Fruit fly (Drosophila melanogaster) whole organism, embryonic: ENCODE results near the gene CG13385.

Experiments
- Atf-2 ChIP-seq: fragments of 200-800 bp; sonication (Bioruptor generic); optimal IDR thresholded peaks from 2 replicates; lab custom pipeline; 2016; ENCODE audit warnings: missing biosample characterization, missing genetic modification characterization
- CG15011 ChIP-seq: fragments of 200-800 bp; sonication (Bioruptor generic); optimal IDR thresholded peaks from 3 replicates; lab custom pipeline; 2018; ENCODE audit warnings: missing biosample characterization, mild to moderate bottlenecking, missing genetic modification characterization
- CG15269 ChIP-seq: fragments of 200-800 bp; sonication (Bioruptor generic); optimal IDR thresholded peaks from 2 replicates; lab custom pipeline; 2018; ENCODE audit warnings: missing biosample characterization, mild to moderate bottlenecking, missing genetic modification characterization, moderate library complexity
- CG16863 ChIP-seq: fragments of 200-800 bp; sonication (Bioruptor generic); optimal IDR thresholded peaks from 3 replicates; lab custom pipeline; 2016; ENCODE audit warnings: missing biosample characterization, missing genetic modification characterization
- CG17328 ChIP-seq: fragments of 200-800 bp; sonication (Bioruptor generic); IDR thresholded peaks from 2 replicates; pipeline ENCODE4 v1.3.6; 2022; ENCODE audit warnings: missing biosample characterization, missing genetic modification characterization
- CG17359 ChIP-seq: fragments of 200-800 bp; sonication (Bioruptor generic); optimal IDR thresholded peaks from 3 replicates; lab custom pipeline; 2018; ENCODE audit warnings: missing biosample characterization, mild to moderate bottlenecking, missing genetic modification characterization, moderate library complexity
- CG17385 ChIP-seq: fragments of 200-800 bp; sonication (Bioruptor generic); optimal IDR thresholded peaks from 3 replicates; lab custom pipeline; 2018; ENCODE audit warnings: missing biosample characterization, mild to moderate bottlenecking, missing genetic modification characterization
- CG17568 ChIP-seq: fragments of 200-800 bp; sonication (Bioruptor generic); optimal IDR thresholded peaks from 2 replicates; lab custom pipeline; 2018; ENCODE audit warnings: missing biosample characterization, mild to moderate bottlenecking, missing genetic modification characterization, moderate library complexity
- CG17829 ChIP-seq: fragments of 200-800 bp; optimal IDR thresholded peaks from 2 replicates; lab custom pipeline; 2019; ENCODE audit warnings: missing biosample characterization, mild to moderate bottlenecking, missing genetic modification characterization, moderate library complexity
- CG1832 ChIP-seq: fragments of 200-800 bp; sonication (Bioruptor generic); optimal IDR thresholded peaks from 2 replicates; lab custom pipeline; 2017; ENCODE audit warnings: missing biosample characterization, mild to moderate bottlenecking, missing genetic modification characterization, inconsistent platforms
- CG18764 ChIP-seq: fragments of 200-800 bp; sonication (Bioruptor generic); optimal IDR thresholded peaks from 3 replicates; lab custom pipeline; 2016; ENCODE audit warnings: missing biosample characterization, missing genetic modification characterization
- CG2202 ChIP-seq: fragments of 200-800 bp; sonication (Bioruptor generic); optimal IDR thresholded peaks from 2 replicates; lab custom pipeline; 2018; ENCODE audit warnings: missing biosample characterization, mild to moderate bottlenecking, missing genetic modification characterization
- CG2889 ChIP-seq: fragments of 200-800 bp; sonication (Bioruptor generic); IDR thresholded peaks from 3 replicates; pipeline ENCODE4 v1.3.6; 2022; ENCODE audit warnings: missing biosample characterization, missing genetic modification characterization
- CG31388 ChIP-seq: fragments of 200-800 bp; sonication (Bioruptor generic); optimal IDR thresholded peaks from 2 replicates; lab custom pipeline; 2016; ENCODE audit warnings: missing biosample characterization, missing genetic modification characterization
- CG3281 ChIP-seq: fragments of 200-800 bp; sonication (Bioruptor generic); optimal IDR thresholded peaks from 3 replicates; lab custom pipeline; 2017; ENCODE audit warnings: missing biosample characterization, mild to moderate bottlenecking, missing genetic modification characterization
- CG4424 ChIP-seq: fragments of 200-800 bp; sonication (Bioruptor generic); optimal IDR thresholded peaks from 3 replicates; lab custom pipeline; 2016; ENCODE audit warnings: missing biosample characterization, missing genetic modification characterization
- CG6654 ChIP-seq: fragments of 200-800 bp; sonication (Bioruptor generic); optimal IDR thresholded peaks from 2 replicates; lab custom pipeline; 2017; ENCODE audit warnings: missing biosample characterization, mild to moderate bottlenecking, missing genetic modification characterization
- CG6854 ChIP-seq: fragments of 200-800 bp; sonication (Bioruptor generic); optimal IDR thresholded peaks from 3 replicates; lab custom pipeline; 2017; ENCODE audit warnings: missing biosample characterization, mild to moderate bottlenecking, missing genetic modification characterization
- CG7357 ChIP-seq: fragments of 200-800 bp; sonication (Bioruptor generic); IDR thresholded peaks from 3 replicates; pipeline ENCODE4 v1.3.6; 2022; ENCODE audit warnings: missing biosample characterization, missing genetic modification characterization
- D ChIP-seq, 2 experiments: fragments of 200-800 bp in 1 of 2; fragments of >200 bp in 1 of 2; sonication (Bioruptor generic) in 1 of 2; optimal IDR thresholded peaks; 2 replicates in 1 of 2; 3 replicates in 1 of 2; lab custom pipeline; 2017; ENCODE audit warnings: mild to moderate bottlenecking in 1 of 2, missing biosample characterization in 1 of 2, missing genetic modification characterization in 1 of 2, missing genetic modification reagents in 1 of 2
- Eip74EF ChIP-seq, 2 experiments: fragments of 200-800 bp in 1 of 2; fragments of >200 bp in 1 of 2; sonication (Bioruptor generic) in 1 of 2; optimal IDR thresholded peaks; 2 replicates each; lab custom pipeline; 2017 to 2019; ENCODE audit warnings: missing biosample characterization in 2 of 2, missing genetic modification characterization in 2 of 2, mild to moderate bottlenecking in 1 of 2, moderate library complexity in 1 of 2
- GATAe ChIP-seq: fragments of 200-800 bp; sonication (Bioruptor generic); conservative IDR thresholded peaks from 2 replicates; pipeline ENCODE4 v1.3.6; 2022; ENCODE audit warnings: missing biosample characterization, missing genetic modification characterization
- HLH54F ChIP-seq: fragments of 200-800 bp; sonication (Bioruptor generic); optimal IDR thresholded peaks from 3 replicates; lab custom pipeline; 2016; ENCODE audit warnings: missing biosample characterization, missing genetic modification characterization
- MBD-R2 ChIP-seq: fragments of 200-800 bp; sonication (Bioruptor generic); IDR thresholded peaks from 2 replicates; pipeline ENCODE4 v1.3.6; 2022; ENCODE audit warnings: missing biosample characterization, missing genetic modification characterization
- Nf-YB ChIP-seq: fragments of 200-800 bp; sonication (Bioruptor generic); optimal IDR thresholded peaks from 3 replicates; lab custom pipeline; 2019; ENCODE audit warnings: missing biosample characterization, mild to moderate bottlenecking, missing genetic modification characterization, moderate library complexity
- PHDP ChIP-seq: fragments of 200-800 bp; sonication (Bioruptor generic); optimal IDR thresholded peaks from 3 replicates; lab custom pipeline; 2018; ENCODE audit warnings: missing biosample characterization, mild to moderate bottlenecking, missing genetic modification characterization, moderate library complexity
- Ravus ChIP-seq: fragments of 200-800 bp; sonication (Bioruptor generic); IDR thresholded peaks from 2 replicates; pipeline ENCODE4 v1.3.6; 2022; ENCODE audit warnings: missing biosample characterization, missing genetic modification characterization
- Sox100B ChIP-seq: fragments of 200-800 bp; sonication (Bioruptor generic); optimal IDR thresholded peaks from 3 replicates; lab custom pipeline; 2018; ENCODE audit warnings: missing biosample characterization, mild to moderate bottlenecking, missing genetic modification characterization
- Ssrp ChIP-seq: fragments of 200-800 bp; sonication (Bioruptor generic); optimal IDR thresholded peaks from 2 replicates; lab custom pipeline; 2018; ENCODE audit warnings: missing biosample characterization, mild to moderate bottlenecking, missing genetic modification characterization, moderate library complexity
- ac ChIP-seq: fragments of 200-800 bp; sonication (Bioruptor generic); optimal IDR thresholded peaks from 3 replicates; lab custom pipeline; 2017; ENCODE audit warnings: missing biosample characterization, mild to moderate bottlenecking, missing genetic modification characterization
- bbx ChIP-seq: fragments of 200-800 bp; sonication (Bioruptor generic); IDR thresholded peaks from 2 replicates; pipeline ENCODE4 v1.3.6; 2022; ENCODE audit warnings: missing biosample characterization, missing genetic modification characterization; ENCODE audit not compliant: partially characterized antibody
- btn ChIP-seq: fragments of 200-800 bp; sonication (Bioruptor generic); optimal IDR thresholded peaks from 2 replicates; lab custom pipeline; 2016; ENCODE audit warnings: missing biosample characterization, missing genetic modification characterization
- caup ChIP-seq: fragments of 200-800 bp; sonication (Bioruptor generic); optimal IDR thresholded peaks from 3 replicates; lab custom pipeline; 2017; ENCODE audit warnings: missing biosample characterization, mild to moderate bottlenecking, missing genetic modification characterization, moderate library complexity; ENCODE audit not compliant: severe bottlenecking
- chm ChIP-seq: fragments of 200-800 bp; sonication (Bioruptor generic); IDR thresholded peaks from 2 replicates; pipeline ENCODE4 v1.3.6; 2022; ENCODE audit warnings: missing biosample characterization, missing genetic modification characterization
- chn ChIP-seq: fragments of 200-800 bp; sonication (Bioruptor generic); optimal IDR thresholded peaks from 2 replicates; lab custom pipeline; 2016; ENCODE audit warnings: missing biosample characterization, missing genetic modification characterization
- en ChIP-seq: fragments of 200-800 bp; sonication (Bioruptor generic); optimal IDR thresholded peaks from 2 replicates; lab custom pipeline; 2016; ENCODE audit warnings: missing biosample characterization, missing genetic modification characterization
- ewg ChIP-seq: fragments of 200-800 bp; sonication (Bioruptor generic); optimal IDR thresholded peaks from 3 replicates; lab custom pipeline; 2017; ENCODE audit warnings: mild to moderate bottlenecking, missing biosample characterization, missing genetic modification reagents, missing genetic modification characterization
- fd3F ChIP-seq: fragments of 200-800 bp; sonication (Bioruptor generic); optimal IDR thresholded peaks from 2 replicates; lab custom pipeline; 2018; ENCODE audit warnings: missing biosample characterization, mild to moderate bottlenecking, missing genetic modification characterization, moderate library complexity
- fu2 ChIP-seq: fragments of 200-800 bp; sonication (Bioruptor generic); optimal IDR thresholded peaks from 2 replicates; lab custom pipeline; 2016; ENCODE audit warnings: missing biosample characterization, missing genetic modification characterization
- kni ChIP-seq: fragments of 200-800 bp; sonication (Bioruptor generic); optimal IDR thresholded peaks from 3 replicates; lab custom pipeline; 2017; ENCODE audit warnings: mild to moderate bottlenecking, missing biosample characterization, missing genetic modification reagents, missing genetic modification characterization
- knrl ChIP-seq: fragments of 200-800 bp; sonication (Bioruptor generic); IDR thresholded peaks from 3 replicates; pipeline ENCODE4 v1.3.6; 2022; ENCODE audit warnings: missing biosample characterization, missing genetic modification characterization; ENCODE audit not compliant: partially characterized antibody
- lbe ChIP-seq: fragments of 200-800 bp; sonication (Bioruptor generic); optimal IDR thresholded peaks from 2 replicates; lab custom pipeline; 2016; ENCODE audit warnings: missing biosample characterization, mild to moderate bottlenecking, missing genetic modification characterization
- nom ChIP-seq: fragments of 200-800 bp; sonication (Bioruptor generic); optimal IDR thresholded peaks from 2 replicates; lab custom pipeline; 2017; ENCODE audit warnings: missing biosample characterization, missing genetic modification characterization, mild to moderate bottlenecking, moderate library complexity, missing genetic modification reagents
- odd ChIP-seq: fragments of 200-800 bp; sonication (Bioruptor generic); optimal IDR thresholded peaks from 2 replicates; lab custom pipeline; 2017; ENCODE audit warnings: missing biosample characterization, mild to moderate bottlenecking, missing genetic modification characterization
- org-1 ChIP-seq: fragments of 200-800 bp; sonication (Bioruptor generic); optimal IDR thresholded peaks from 2 replicates; lab custom pipeline; 2017; ENCODE audit warnings: missing biosample characterization, missing genetic modification characterization
- pfk ChIP-seq: fragments of 200-800 bp; sonication (Bioruptor generic); optimal IDR thresholded peaks from 2 replicates; lab custom pipeline; 2018; ENCODE audit warnings: missing biosample characterization, mild to moderate bottlenecking, missing genetic modification characterization, moderate library complexity
- pho ChIP-seq: fragments of 200-800 bp; sonication (Bioruptor generic); optimal IDR thresholded peaks from 2 replicates; lab custom pipeline; 2016; ENCODE audit warnings: missing biosample characterization, missing genetic modification characterization
- stc ChIP-seq: fragments of 200-800 bp; sonication (Bioruptor generic); IDR thresholded peaks from 2 replicates; pipeline ENCODE4 v1.3.6; 2022; ENCODE audit warnings: missing biosample characterization, missing genetic modification characterization
- zfh2 ChIP-seq: fragments of 200-800 bp; sonication (Bioruptor generic); optimal IDR thresholded peaks from 2 replicates; lab custom pipeline; 2016; ENCODE audit warnings: missing biosample characterization, missing genetic modification characterization

The CG13385 gene

DNA sequence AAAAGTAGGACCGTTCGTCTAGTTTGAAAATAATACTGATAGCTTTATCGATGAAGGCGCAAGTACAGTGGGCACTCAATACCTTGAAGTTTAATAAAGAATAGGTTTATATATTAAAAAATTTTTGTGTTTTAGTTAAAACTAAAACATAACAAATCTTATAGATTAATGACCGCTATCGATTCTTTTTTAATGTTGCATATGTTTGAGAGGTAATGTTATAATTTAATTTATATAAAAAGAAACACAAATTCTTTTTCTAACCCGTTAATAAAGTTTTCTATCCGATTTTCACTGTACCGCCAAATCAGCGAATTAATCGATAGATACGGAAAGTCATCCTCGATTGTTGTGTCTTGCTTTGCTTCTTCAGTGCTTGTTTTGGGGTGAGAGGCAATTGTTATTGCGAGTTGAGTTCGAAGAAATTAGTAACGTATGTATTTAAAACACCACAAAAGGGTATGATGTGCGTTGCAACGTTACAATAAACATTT is 12.3 kb upstream of the CG13385 start, which contains the start of the genes Dad1 and CG13384 (continued):
- TF ChIP-seq CG31388 (GFP tag; lab: Kevin White, UChicago) (peak; percentile 78), CG17328 (GFP tag; lab: Robert Waterston, UW) (peak; percentile 87), stc (GFP tag; lab: Robert Waterston, UW) (peak; percentile 89), Ssrp (tag; lab: Kevin White, UChicago) (peak; percentile 90), odd (GFP tag; lab: Kevin White, UChicago) (peak; percentile 87), caup (GFP tag; lab: Kevin White, UChicago) (peak; percentile 89), CG4424 (peak; percentile 92), fu2 (GFP tag; lab: Kevin White, UChicago) (peak; percentile 18), lbe (GFP tag; lab: Kevin White, UChicago) (peak; percentile 90), CG17829 (peak; percentile 96), CG15011 (GFP tag; lab: Kevin White, UChicago) (peak; percentile 87), kni (GFP tag; lab: Kevin White, UChicago) (peak; percentile 59), MBD-R2 (GFP tag; lab: Robert Waterston, UW) (peak; percentile 65; the same call in 1 of the 2 replicates), bbx (GFP tag; lab: Robert Waterston, UW) (no peak; the same call in 1 of the 2 replicates), pfk (GFP tag; lab: Kevin White, UChicago) (peak; percentile 52), en (GFP tag; lab: Kevin White, UChicago) (no peak), Ravus (GFP tag; lab: Robert Waterston, UW) (peak; percentile 46), CG18764 (GFP tag; lab: Kevin White, UChicago) (peak; percentile 83), D (optimal IDR thresholded peaks at IDR 0.05; lab: Kevin White, UChicago) (no peak), D (GFP tag; optimal IDR thresholded peaks at IDR 0.05; lab: Kevin White, UChicago) (peak; percentile 81), Atf-2 (GFP tag; lab: Kevin White, UChicago) (peak; percentile 21), CG16863 (peak; percentile 28), CG7357 (GFP tag; lab: Robert Waterston, UW) (peak; percentile 87), knrl (GFP tag; lab: Robert Waterston, UW) (peak; percentile 62), fd3F (GFP tag; lab: Kevin White, UChicago) (peak; percentile 92), CG6654 (GFP tag; lab: Kevin White, UChicago) (peak; percentile 63), CG1832 (GFP tag; lab: Kevin White, UChicago) (no peak), Sox100B (peak; percentile 93), ewg (GFP tag; lab: Kevin White, UChicago) (peak; percentile 70), CG2202 (tag; lab: Kevin White, UChicago) (peak; percentile 81), btn (no peak), CG3281 (GFP tag; lab: Kevin White, UChicago) (peak; percentile 95), Eip74EF (GFP tag; optimal IDR thresholded peaks at IDR 0.05; lab: Kevin White, UChicago) (peak in 1 of 2 experiments; percentile 92), Nf-YB (peak; percentile 81), pho (GFP tag; lab: Kevin White, UChicago) (peak; percentile 81), CG17568 (peak; percentile 76), chm (GFP tag; lab: Robert Waterston, UW) (peak; percentile 70; the same call in 1 of the 2 replicates), org-1 (GFP tag; lab: Kevin White, UChicago) (peak; percentile 75), CG17385 (GFP tag; lab: Kevin White, UChicago) (peak; percentile 92), nom (GFP tag; lab: Kevin White, UChicago) (peak; percentile 84), CG6854 (GFP tag; lab: Kevin White, UChicago) (peak; percentile 88), chn (GFP tag; lab: Kevin White, UChicago) (peak; percentile 68), GATAe (GFP tag; lab: Robert Waterston, UW) (peak; percentile 86), zfh2 (peak; percentile 63), CG17359 (tag; lab: Kevin White, UChicago) (peak; percentile 92), CG2889 (peak; percentile 84), PHDP (tag; lab: Kevin White, UChicago) (peak; percentile 96), CG15269 (tag; lab: Kevin White, UChicago) (peak; percentile 96), HLH54F (GFP tag; lab: Kevin White, UChicago) (peak; percentile 64), ac (no peak)
